Worm (Caenorhabditis elegans) whole organism, mixed stage, embryonic: ENCODE data around the gene hlh-10.
A peak's percentile ranks its signal among the peaks of the same experiment; 100 is the strongest.

Experiments
- M03D4.4 ChIP-seq: sonication (generic microtip); optimal IDR thresholded peaks from 2 replicates; lab custom pipeline; 2017; ENCODE audit warnings: mild to moderate bottlenecking, missing genetic modification characterization, missing compliant biosample characterization
- bed-3 ChIP-seq: fragments of 200-800 bp; sonication (Bioruptor generic); optimal IDR thresholded peaks from 3 replicates; lab custom pipeline; 2018; ENCODE audit warnings: mild to moderate bottlenecking, missing genetic modification characterization, moderate library complexity, missing compliant biosample characterization
- blmp-1 ChIP-seq: fragments of 150-350 bp; optimal IDR thresholded peaks from 2 replicates; lab custom pipeline; 2014; ENCODE audit warnings: missing biosample characterization, missing genetic modification characterization
- ceh-39 ChIP-seq: fragments of 150-350 bp; optimal IDR thresholded peaks from 2 replicates; lab custom pipeline; 2014; ENCODE audit warnings: missing biosample characterization, missing genetic modification characterization
- ceh-43 ChIP-seq: fragments of 200-800 bp; sonication (Bioruptor generic); optimal IDR thresholded peaks from 2 replicates; lab custom pipeline; 2018; ENCODE audit warnings: mild to moderate bottlenecking, missing genetic modification characterization, moderate library complexity, missing compliant biosample characterization
- ceh-83 ChIP-seq: fragments of 200-800 bp; sonication (Bioruptor generic); optimal IDR thresholded peaks from 2 replicates; lab custom pipeline; 2018; ENCODE audit warnings: mild to moderate bottlenecking, missing genetic modification characterization, missing compliant biosample characterization
- ces-1 ChIP-seq: fragments of 150-350 bp; optimal IDR thresholded peaks from 2 replicates; lab custom pipeline; 2014; ENCODE audit warnings: missing biosample characterization, missing genetic modification reagents, missing genetic modification characterization
- cnd-1 ChIP-seq: fragments of 200-800 bp; sonication (Bioruptor generic); optimal IDR thresholded peaks from 2 replicates; lab custom pipeline; 2018; ENCODE audit warnings: mild to moderate bottlenecking, missing genetic modification characterization, missing compliant biosample characterization
- drap-1 ChIP-seq: fragments of 200-800 bp; sonication (Bioruptor generic); optimal IDR thresholded peaks from 3 replicates; lab custom pipeline; 2018; ENCODE audit warnings: mild to moderate bottlenecking, missing genetic modification characterization, missing compliant biosample characterization
- elt-1 ChIP-seq: sonication (generic microtip); optimal IDR thresholded peaks from 2 replicates; lab custom pipeline; 2017; ENCODE audit warnings: missing genetic modification characterization, mild to moderate bottlenecking, missing compliant biosample characterization, antibody characterized with exemption, moderate library complexity, borderline replicate concordance; ENCODE audit not compliant: insufficient read depth
- elt-3 ChIP-seq: fragments of 150-350 bp; optimal IDR thresholded peaks from 2 replicates; lab custom pipeline; 2014; ENCODE audit warnings: missing biosample characterization, missing genetic modification characterization
- flh-1 ChIP-seq: fragments of 200-800 bp; sonication (Bioruptor generic); optimal IDR thresholded peaks from 2 replicates; lab custom pipeline; 2018; ENCODE audit warnings: mild to moderate bottlenecking, missing genetic modification characterization, moderate library complexity, missing compliant biosample characterization
- ham-2 ChIP-seq: fragments of 200-800 bp; sonication (Bioruptor generic); optimal IDR thresholded peaks from 2 replicates; lab custom pipeline; 2018; ENCODE audit warnings: mild to moderate bottlenecking, missing genetic modification characterization, missing compliant biosample characterization
- hlh-1 ChIP-seq: fragments of 150-350 bp; optimal IDR thresholded peaks from 2 replicates; lab custom pipeline; 2014; ENCODE audit warnings: missing biosample characterization, missing genetic modification reagents, missing genetic modification characterization
- lin-13 ChIP-seq: fragments of 150-350 bp; optimal IDR thresholded peaks from 2 replicates; lab custom pipeline; 2014; ENCODE audit warnings: missing biosample characterization, missing genetic modification characterization
- lin-32 ChIP-seq: fragments of 200-800 bp; sonication (Bioruptor generic); optimal IDR thresholded peaks from 2 replicates; lab custom pipeline; 2018; ENCODE audit warnings: mild to moderate bottlenecking, missing genetic modification characterization, missing compliant biosample characterization
- lsy-2 ChIP-seq: fragments of 150-350 bp; optimal IDR thresholded peaks from 2 replicates; lab custom pipeline; 2014; ENCODE audit warnings: missing biosample characterization, missing genetic modification characterization
- mab-5 ChIP-seq: fragments of 150-350 bp; optimal IDR thresholded peaks from 2 replicates; lab custom pipeline; 2014; ENCODE audit warnings: missing biosample characterization, missing genetic modification characterization
- mep-1 ChIP-seq: fragments of 150-350 bp; optimal IDR thresholded peaks from 2 replicates; lab custom pipeline; 2017; ENCODE audit warnings: missing biosample characterization, missing genetic modification reagents, missing genetic modification characterization, inconsistent platforms
- mls-2 ChIP-seq: sonication (generic microtip); optimal IDR thresholded peaks from 2 replicates; lab custom pipeline; 2016; ENCODE audit warnings: mild to moderate bottlenecking, missing genetic modification characterization, moderate library complexity, missing compliant biosample characterization
- nhr-12 ChIP-seq: fragments of 150-350 bp; optimal IDR thresholded peaks from 2 replicates; lab custom pipeline; 2014; ENCODE audit warnings: missing biosample characterization, missing genetic modification characterization
- nhr-2 ChIP-seq: fragments of 150-350 bp; optimal IDR thresholded peaks from 2 replicates; lab custom pipeline; 2014; ENCODE audit warnings: missing biosample characterization, missing genetic modification characterization
- nhr-237 ChIP-seq: fragments of 150-350 bp; optimal IDR thresholded peaks from 2 replicates; lab custom pipeline; 2014; ENCODE audit warnings: missing biosample characterization, missing genetic modification characterization
- nhr-28 ChIP-seq: fragments of 150-350 bp; optimal IDR thresholded peaks from 2 replicates; lab custom pipeline; 2014; ENCODE audit warnings: missing biosample characterization, missing genetic modification characterization
- nhr-76 ChIP-seq: sonication (generic microtip); optimal IDR thresholded peaks from 2 replicates; lab custom pipeline; 2017; ENCODE audit warnings: missing biosample characterization, missing genetic modification characterization
- pha-4 ChIP-seq: fragments of 150-350 bp; optimal IDR thresholded peaks from 2 replicates; lab custom pipeline; 2018; ENCODE audit warnings: missing biosample characterization, missing genetic modification reagents, missing genetic modification characterization
- sem-2 ChIP-seq: fragments of 200-800 bp; sonication (Bioruptor generic); optimal IDR thresholded peaks from 2 replicates; lab custom pipeline; 2018; ENCODE audit warnings: mild to moderate bottlenecking, missing genetic modification characterization, missing compliant biosample characterization
- snpc-4 ChIP-seq: fragments of 150-350 bp; optimal IDR thresholded peaks from 2 replicates; lab custom pipeline; 2014; ENCODE audit warnings: missing biosample characterization, missing genetic modification characterization
- sptf-1 ChIP-seq: sonication (generic microtip); optimal IDR thresholded peaks from 2 replicates; lab custom pipeline; 2017; ENCODE audit warnings: mild to moderate bottlenecking, missing genetic modification characterization, moderate library complexity, missing compliant biosample characterization
- tbx-8 ChIP-seq: fragments of 200-800 bp; sonication (Bioruptor generic); optimal IDR thresholded peaks from 2 replicates; lab custom pipeline; 2018; ENCODE audit warnings: mild to moderate bottlenecking, missing genetic modification characterization, moderate library complexity, missing compliant biosample characterization
- unc-120 ChIP-seq: sonication (generic microtip); optimal IDR thresholded peaks from 2 replicates; lab custom pipeline; 2017; ENCODE audit warnings: missing genetic modification characterization, missing compliant biosample characterization; ENCODE audit not compliant: poor library complexity, severe bottlenecking
- unc-39 ChIP-seq: fragments of 150-350 bp; optimal IDR thresholded peaks from 2 replicates; lab custom pipeline; 2014; ENCODE audit warnings: missing biosample characterization, missing genetic modification characterization
- unc-62 ChIP-seq: fragments of 150-350 bp; optimal IDR thresholded peaks from 2 replicates; lab custom pipeline; 2014; ENCODE audit warnings: missing biosample characterization, missing genetic modification reagents, missing genetic modification characterization
- zip-8 ChIP-seq: fragments of 150-350 bp; optimal IDR thresholded peaks from 2 replicates; lab custom pipeline; 2014; ENCODE audit warnings: missing biosample characterization, missing genetic modification characterization
- ztf-11 ChIP-seq: fragments of 150-350 bp; optimal IDR thresholded peaks from 2 replicates; lab custom pipeline; 2014; ENCODE audit warnings: missing biosample characterization, missing genetic modification characterization

Gene hlh-10

ce11 chrV:9293359-9293758 lies 11.3 kb upstream of the hlh-10 start:
- TF ChIP-seq unc-120 (tag; lab: Kevin White, UChicago) (no peak), tbx-8 (GFP tag; lab: Kevin White, UChicago) (no peak), ceh-43 (GFP tag; lab: Kevin White, UChicago) (peak; percentile 24), lin-32 (GFP tag; lab: Kevin White, UChicago) (no peak), lsy-2 (tag; lab: Kevin White, UChicago) (no peak), bed-3 (GFP tag; lab: Kevin White, UChicago) (peak; percentile 6), blmp-1 (tag; lab: Kevin White, UChicago) (no peak), cnd-1 (tag; lab: Kevin White, UChicago) (peak; percentile 1), drap-1 (GFP tag; lab: Kevin White, UChicago) (peak; percentile 29), nhr-28 (tag; lab: Kevin White, UChicago) (no peak), nhr-76 (tag; lab: Kevin White, UChicago) (no peak), pha-4 (no peak), nhr-12 (no peak), flh-1 (no peak), sptf-1 (tag; lab: Kevin White, UChicago) (peak; percentile 61), ztf-11 (tag; lab: Kevin White, UChicago) (no peak), mls-2 (peak; percentile 19), unc-39 (tag; lab: Kevin White, UChicago) (no peak), ham-2 (GFP tag; lab: Kevin White, UChicago) (no peak), mab-5 (tag; lab: Kevin White, UChicago) (no peak), sem-2 (no peak), elt-3 (tag; lab: Kevin White, UChicago) (no peak), mep-1 (no peak), M03D4.4 (tag; lab: Kevin White, UChicago) (peak; percentile 31), snpc-4 (no peak), lin-13 (tag; lab: Kevin White, UChicago) (no peak), ceh-83 (GFP tag; lab: Kevin White, UChicago) (peak; percentile 25), ces-1 (peak; percentile 59), nhr-2 (tag; lab: Kevin White, UChicago) (no peak), nhr-237 (no peak), elt-1 (tag; lab: Kevin White, UChicago) (no peak), unc-62 (GFP tag; lab: Kevin White, UChicago) (no peak), ceh-39 (tag; lab: Kevin White, UChicago) (no peak), zip-8 (tag; lab: Kevin White, UChicago) (no peak), hlh-1 (no peak)

- TF ChIP-seq sptf-1 (tag; lab: Kevin White, UChicago) (no peak), lsy-2 (tag; lab: Kevin White, UChicago) (no peak), ceh-39 (tag; lab: Kevin White, UChicago) (no peak), nhr-2 (tag; lab: Kevin White, UChicago) (no peak), cnd-1 (tag; lab: Kevin White, UChicago) (no peak), unc-120 (tag; lab: Kevin White, UChicago) (no peak), ceh-43 (GFP tag; lab: Kevin White, UChicago) (no peak)
- TF ChIP-seq, all 35 proteins: peak for 0
Measured at ce11 chrV:9291919-9292318, 9.9 kb upstream of the hlh-10 start, which contains the start of gene ZK682.7. ZK682.7 (minus strand) TSS chrV:9292165.

ce11 chrV:9287460-9287859 lies 5.5 kb upstream of the hlh-10 start, which contains the start of gene lron-2:
lron-2 (minus strand) TSS chrV:9287560.
- no peak for TF ChIP-seq nhr-76 (tag; lab: Kevin White, UChicago)
- TF ChIP-seq unc-120 (tag; lab: Kevin White, UChicago), result no peak
- no peak for TF ChIP-seq cnd-1 (tag; lab: Kevin White, UChicago)
- no peak for TF ChIP-seq nhr-2 (tag; lab: Kevin White, UChicago)
- TF ChIP-seq snpc-4, result no peak
- no peak for TF ChIP-seq unc-62 (GFP tag; lab: Kevin White, UChicago)
- TF ChIP-seq drap-1 (GFP tag; lab: Kevin White, UChicago), result no peak
- no peak for TF ChIP-seq nhr-12
- no peak for TF ChIP-seq hlh-1
- TF ChIP-seq flh-1, result no peak
- TF ChIP-seq ces-1, result no peak
- TF ChIP-seq ham-2 (GFP tag; lab: Kevin White, UChicago), result no peak
- TF ChIP-seq pha-4, result no peak
- no peak for TF ChIP-seq tbx-8 (GFP tag; lab: Kevin White, UChicago)
- no peak for TF ChIP-seq nhr-28 (tag; lab: Kevin White, UChicago)
- no peak for TF ChIP-seq blmp-1 (tag; lab: Kevin White, UChicago)
